Fruit fly (Drosophila melanogaster) whole organism: ENCODE data around the gene Hydr2.

ENCODE experiments used
- CG8478 ChIP-seq: fragments of >200 bp; optimal IDR thresholded peaks from 2 replicates; lab custom pipeline; 2018; ENCODE audit warnings: inconsistent platforms
- Dll ChIP-seq: fragments of >200 bp; optimal IDR thresholded peaks from 2 replicates; lab custom pipeline; 2017
- EcR ChIP-seq, 2 experiments: fragments of >200 bp; optimal IDR thresholded peaks; 2 replicates each; lab custom pipeline; 2017; ENCODE audit warnings: missing biosample characterization in 2 of 2, missing genetic modification characterization in 2 of 2, missing genetic modification reagents in 2 of 2
- pan ChIP-seq: fragments of >200 bp; optimal IDR thresholded peaks from 2 replicates; lab custom pipeline; 2017
- psq ChIP-seq: fragments of >200 bp; optimal IDR thresholded peaks from 2 replicates; lab custom pipeline; 2017
- usp ChIP-seq: fragments of >200 bp; optimal IDR thresholded peaks from 2 replicates; lab custom pipeline; 2017; ENCODE audit warnings: missing biosample characterization, missing genetic modification characterization, mixed read lengths

The Hydr2 gene

DNA sequence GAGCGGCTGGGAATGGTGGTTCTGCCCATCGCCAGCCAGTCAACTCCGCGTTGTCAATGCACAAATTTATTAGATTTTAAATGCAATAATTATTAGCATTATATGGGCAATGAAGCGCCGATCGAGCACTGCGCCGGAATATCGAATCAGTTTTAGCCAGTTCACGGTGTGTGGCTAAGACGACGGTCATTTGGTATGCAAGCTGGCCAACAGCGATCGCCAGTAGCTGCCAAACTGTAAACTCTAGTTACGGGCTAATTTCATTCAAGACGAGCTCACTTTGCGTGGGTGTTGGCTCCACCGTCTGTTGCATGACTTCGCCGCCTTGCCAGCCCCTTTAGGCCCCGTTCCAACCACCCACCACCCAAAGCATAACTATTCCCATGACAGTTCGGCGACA, 7.6 kb upstream of the Hydr2 start:
- no peak for TF ChIP-seq usp
- no peak for TF ChIP-seq Dll (lab: Kevin White, UChicago)
- TF ChIP-seq CG8478 (lab: Kevin White, UChicago): no peak
- no peak for TF ChIP-seq pan
- TF ChIP-seq EcR (GFP tag; optimal IDR thresholded peaks at IDR 0.05; lab: Kevin White, UChicago): no peak
- TF ChIP-seq psq (lab: Kevin White, UChicago): no peak

DNA sequence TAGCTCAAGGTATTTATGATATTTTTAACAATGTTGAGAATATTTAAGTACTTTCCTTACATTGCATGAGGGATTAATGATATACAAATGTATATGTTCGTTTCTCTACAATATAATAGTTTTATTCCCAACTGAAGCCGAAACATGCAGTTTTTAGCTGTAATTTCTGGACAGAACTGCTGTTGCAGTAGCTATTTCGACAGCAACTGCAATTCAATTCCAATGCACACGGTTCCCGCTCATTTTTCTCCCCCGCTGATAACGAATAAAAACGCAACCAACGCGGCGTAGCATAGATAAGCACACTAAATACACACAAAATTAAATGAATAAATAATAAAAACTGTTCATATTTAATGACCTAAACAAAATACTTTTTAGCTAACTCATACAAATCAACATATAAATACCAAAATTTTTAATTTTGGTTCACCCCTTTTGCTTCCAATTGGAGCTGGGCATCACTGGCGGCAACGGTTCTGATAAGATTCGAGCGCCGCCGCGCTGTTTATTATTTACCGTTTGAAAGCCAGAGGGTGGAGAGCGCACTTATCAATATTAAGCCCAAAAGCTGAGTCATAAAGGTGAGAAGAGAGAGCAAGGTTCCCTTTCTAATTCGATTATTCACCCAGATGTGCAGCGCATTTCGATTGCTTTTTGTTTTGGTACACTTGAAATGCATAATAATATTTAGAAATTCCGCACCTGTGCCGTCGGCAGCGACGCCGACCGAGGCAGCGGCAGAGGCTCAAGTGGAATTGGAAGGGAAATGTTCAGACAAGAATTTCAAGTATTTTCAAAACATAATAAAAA, 5.0 kb upstream of the Hydr2 start:
- TF ChIP-seq usp: no peak
- TF ChIP-seq Dll (lab: Kevin White, UChicago): no peak
- no peak for TF ChIP-seq EcR (GFP tag; optimal IDR thresholded peaks at IDR 0.05; lab: Kevin White, UChicago)
- no peak for TF ChIP-seq pan
- TF ChIP-seq CG8478 (lab: Kevin White, UChicago): no peak
- TF ChIP-seq psq (lab: Kevin White, UChicago): no peak

DNA sequence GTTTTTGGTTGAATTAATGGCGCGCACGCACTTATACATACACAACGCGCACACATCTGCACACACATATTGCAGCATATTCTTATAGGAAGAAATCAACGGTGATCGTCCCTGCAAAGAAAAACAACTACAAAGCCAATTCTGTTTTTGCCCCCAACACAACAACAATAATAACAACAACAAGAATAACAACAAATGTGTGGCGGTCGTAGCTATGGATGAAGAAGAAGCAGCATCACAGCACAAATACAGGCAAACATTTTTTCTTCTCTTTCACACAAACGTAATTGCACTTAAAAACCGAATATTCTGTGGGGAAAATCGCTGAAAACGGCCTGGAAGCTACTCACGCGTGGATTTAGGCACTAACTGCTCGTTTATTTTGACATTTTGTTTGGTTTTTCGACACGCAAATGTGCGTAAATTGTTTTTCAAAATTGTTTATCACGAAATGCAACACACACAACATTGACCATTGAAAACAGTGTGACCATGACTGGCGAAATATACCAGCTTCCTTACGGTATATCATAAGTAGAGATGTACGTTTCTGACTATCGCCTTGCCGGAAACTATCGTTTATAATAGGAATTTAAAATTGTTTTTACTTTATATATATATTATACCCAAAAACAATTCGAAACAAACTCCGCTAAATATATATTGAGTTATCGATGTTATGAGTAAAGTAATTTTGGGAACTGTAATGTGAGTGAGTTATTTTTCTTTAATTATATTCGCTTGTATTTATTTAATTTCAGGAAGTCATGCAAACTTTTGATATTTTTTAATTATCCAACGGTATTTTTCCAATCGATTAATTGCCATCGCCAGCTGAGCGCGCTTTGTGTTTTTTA, 4.1 kb upstream of the Hydr2 start, which contains the start of the genes Mad and gkt:
Mad (minus strand) TSS at position 500 of the 857 bp plus-strand sequence.
gkt (plus strand) TSS at position 807 of the 857 bp plus-strand sequence.
- TF ChIP-seq psq (lab: Kevin White, UChicago): no peak
- no peak for TF ChIP-seq CG8478 (lab: Kevin White, UChicago)
- TF ChIP-seq usp: no peak
- TF ChIP-seq pan: no peak
- TF ChIP-seq EcR (GFP tag; optimal IDR thresholded peaks at IDR 0.05; lab: Kevin White, UChicago): no peak
- no peak for TF ChIP-seq Dll (lab: Kevin White, UChicago)

DNA sequence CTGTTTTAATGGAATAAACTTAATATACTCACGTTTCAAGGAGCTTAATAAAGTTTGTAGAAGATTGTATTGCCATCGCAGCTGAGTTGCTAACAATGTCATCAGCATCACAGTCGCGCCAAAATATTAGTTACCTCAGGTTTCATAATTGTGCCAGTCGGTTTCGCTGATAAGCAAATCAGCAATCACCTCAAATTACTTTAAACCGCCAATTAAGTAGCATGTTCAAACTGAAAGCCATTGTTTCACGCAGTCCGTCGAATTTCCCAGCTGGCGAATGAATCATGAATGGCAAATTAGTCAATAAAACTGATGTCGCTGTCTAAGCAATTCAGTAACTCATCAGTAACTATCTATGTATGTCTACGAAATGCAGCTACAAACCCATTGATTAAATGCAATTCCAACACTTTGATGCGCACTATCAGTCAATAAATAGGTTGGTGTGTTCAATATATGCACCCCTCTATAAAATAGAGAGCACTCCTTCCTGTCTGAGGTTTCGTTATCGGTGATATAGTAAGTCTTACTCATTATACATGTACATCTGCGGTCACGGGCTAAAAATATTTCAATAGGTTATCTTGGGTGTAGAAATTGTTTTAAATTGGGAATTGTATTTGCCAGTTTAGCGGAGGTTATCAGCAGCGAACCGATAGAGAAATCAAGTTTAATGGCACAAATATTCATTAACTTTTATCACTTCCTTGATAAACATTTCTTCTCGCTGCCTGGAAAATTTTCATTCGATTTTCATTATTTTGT, 994 bp downstream of the Hydr2 start:
- TF ChIP-seq pan (no peak), CG8478 (lab: Kevin White, UChicago) (no peak), Dll (lab: Kevin White, UChicago) (no peak), EcR (GFP tag; optimal IDR thresholded peaks at IDR 0.05; lab: Kevin White, UChicago) (no peak), psq (lab: Kevin White, UChicago) (no peak), usp (no peak)

DNA sequence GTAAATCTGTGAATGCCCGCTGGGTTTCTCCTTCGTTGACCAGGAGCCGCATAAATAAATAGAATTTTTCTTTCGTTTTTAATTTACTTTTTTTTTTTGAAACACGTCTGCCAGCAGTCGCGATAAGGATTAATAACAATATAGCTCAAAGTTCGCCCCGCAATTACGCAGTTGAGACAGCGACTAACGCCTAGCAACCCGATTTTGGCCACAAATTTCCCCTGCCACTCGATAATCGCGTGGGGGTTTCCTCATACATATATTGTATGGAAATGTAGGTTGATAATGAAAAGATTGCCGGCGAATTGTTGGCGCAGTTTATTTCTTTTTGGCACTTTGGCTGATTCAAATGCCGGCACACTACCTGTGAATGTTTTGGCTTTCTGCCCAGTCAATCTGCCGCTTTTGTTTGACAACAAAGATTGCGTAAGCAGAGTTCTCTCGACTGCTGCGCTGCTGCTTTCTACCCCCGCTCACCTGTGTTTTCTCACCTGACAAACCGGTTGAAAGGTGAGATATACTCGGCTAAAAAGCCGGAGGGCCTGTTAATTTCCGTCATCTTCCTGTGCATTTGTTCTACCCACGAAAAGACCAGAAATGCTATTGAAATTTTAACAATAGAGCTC, 1.7 kb downstream of the Hydr2 start:
- no peak for TF ChIP-seq EcR (GFP tag; optimal IDR thresholded peaks at IDR 0.05; lab: Kevin White, UChicago)

DNA sequence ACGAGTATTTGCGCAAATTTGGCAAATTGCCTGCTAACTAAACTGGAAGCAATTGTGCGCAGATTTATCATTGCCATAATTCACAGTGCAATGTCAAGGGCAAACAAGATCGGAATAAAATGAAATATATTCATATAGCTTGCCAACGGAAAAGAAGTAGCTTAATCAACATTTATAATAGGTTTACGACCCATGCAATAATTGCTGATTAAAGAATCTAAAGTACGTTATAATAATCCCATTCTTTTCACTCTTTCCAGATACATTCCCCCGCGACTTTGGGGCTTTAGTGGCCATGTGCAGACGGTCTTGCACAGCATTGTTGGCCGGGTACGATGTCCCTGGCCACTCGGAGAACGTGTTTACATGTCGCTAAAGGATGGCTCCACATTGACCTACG, 3.3 kb downstream of the Hydr2 start:
- TF ChIP-seq CG8478 (lab: Kevin White, UChicago): no peak
- no peak for TF ChIP-seq pan
- TF ChIP-seq Dll (lab: Kevin White, UChicago): no peak
- TF ChIP-seq EcR (GFP tag; optimal IDR thresholded peaks at IDR 0.05; lab: Kevin White, UChicago): no peak
- TF ChIP-seq usp: no peak
- no peak for TF ChIP-seq psq (lab: Kevin White, UChicago)

DNA sequence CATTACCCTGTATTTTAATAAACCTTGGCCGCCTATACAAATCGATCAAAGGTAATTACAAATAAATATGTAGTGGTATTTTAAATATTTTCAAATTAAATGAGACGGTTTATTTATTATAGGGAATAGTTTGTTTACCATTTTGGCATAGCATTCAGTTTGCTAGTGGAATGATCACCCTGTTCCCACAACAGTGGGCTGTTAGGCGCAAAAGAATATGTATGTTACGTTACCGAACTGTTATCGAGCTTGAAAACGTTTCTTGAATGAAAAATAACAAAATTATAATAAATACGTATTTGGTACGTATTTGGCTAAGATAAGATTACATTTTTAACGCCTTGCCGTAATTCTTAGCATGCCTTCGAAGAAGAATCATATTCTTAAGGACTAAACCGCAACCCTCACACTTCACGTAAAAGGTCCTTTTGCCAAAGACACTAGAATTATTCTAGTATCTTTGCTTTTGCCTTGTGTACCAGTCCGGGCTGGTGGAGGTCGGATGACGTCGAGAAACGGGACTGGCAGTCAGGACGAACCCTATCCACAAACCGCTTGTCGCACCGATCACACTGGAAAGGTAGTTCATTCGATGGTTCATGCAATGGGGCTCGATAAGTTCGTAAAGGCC, 7.6 kb downstream of the Hydr2 start, which contains the start of gene CG44002:
CG44002 (minus strand) TSS at position 144 of the 631 bp plus-strand sequence.
- TF ChIP-seq Dll (lab: Kevin White, UChicago) (no peak), CG8478 (lab: Kevin White, UChicago) (no peak), usp (no peak), EcR (GFP tag; optimal IDR thresholded peaks at IDR 0.05; lab: Kevin White, UChicago) (no peak), pan (no peak), psq (lab: Kevin White, UChicago) (no peak)

DNA sequence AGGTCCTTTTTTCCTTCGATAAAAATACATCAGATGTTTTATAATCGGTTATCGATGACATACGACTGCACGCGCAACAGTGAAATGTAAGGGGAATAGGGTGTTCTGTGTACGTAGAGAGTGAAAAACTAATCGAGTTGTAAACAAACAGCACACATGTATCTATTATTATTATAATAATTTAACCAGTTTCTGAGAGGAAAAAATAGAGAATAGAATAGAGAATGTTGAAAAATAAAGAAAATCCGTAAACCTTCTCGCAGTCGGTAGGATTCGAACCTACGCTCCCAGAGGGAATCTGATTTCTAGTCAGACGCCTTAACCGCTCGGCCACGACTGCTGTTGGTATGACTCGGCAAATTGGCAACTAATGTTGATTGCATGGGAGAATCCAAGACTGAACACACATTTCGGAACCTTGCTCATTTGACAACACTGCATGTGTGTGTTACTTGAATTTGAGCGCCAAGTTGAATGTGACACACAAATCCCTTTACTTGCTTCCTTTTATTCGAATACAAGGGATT, 9.4 kb downstream of the Hydr2 start:
- TF ChIP-seq pan (no peak), usp (no peak), EcR (GFP tag; optimal IDR thresholded peaks at IDR 0.05; lab: Kevin White, UChicago) (no peak), Dll (lab: Kevin White, UChicago) (no peak), psq (lab: Kevin White, UChicago) (no peak), CG8478 (lab: Kevin White, UChicago) (no peak)

DNA sequence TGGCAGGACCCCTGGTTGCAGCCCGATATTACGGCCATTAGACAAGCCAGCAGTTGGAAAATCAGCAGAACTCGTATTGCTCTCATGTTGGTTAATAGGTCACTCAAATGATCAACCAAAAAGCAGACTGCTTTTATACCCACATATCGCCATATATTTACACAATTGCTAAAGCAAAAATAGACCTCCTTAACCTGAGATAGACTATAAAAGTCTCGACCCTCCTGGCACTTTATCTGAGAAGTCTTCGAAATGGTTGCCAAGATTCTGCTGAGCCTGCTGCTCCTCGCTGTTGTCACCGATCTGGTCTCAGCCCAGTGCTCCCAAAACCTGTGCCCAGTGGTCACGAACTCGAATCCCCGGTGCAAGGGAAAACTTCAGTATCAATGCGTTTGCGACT, 10.3 kb downstream of the Hydr2 start, which contains the start of the genes CG31698 and CG15404:
CG31698 (minus strand) TSS at position 101 of the 400 bp plus-strand sequence.
CG15404 (plus strand) TSS at position 233 of the 400 bp plus-strand sequence.
- TF ChIP-seq EcR (GFP tag; optimal IDR thresholded peaks at IDR 0.05; lab: Kevin White, UChicago) (no peak), Dll (lab: Kevin White, UChicago) (no peak), psq (lab: Kevin White, UChicago) (no peak), CG8478 (lab: Kevin White, UChicago) (no peak), usp (no peak), pan (no peak)

DNA sequence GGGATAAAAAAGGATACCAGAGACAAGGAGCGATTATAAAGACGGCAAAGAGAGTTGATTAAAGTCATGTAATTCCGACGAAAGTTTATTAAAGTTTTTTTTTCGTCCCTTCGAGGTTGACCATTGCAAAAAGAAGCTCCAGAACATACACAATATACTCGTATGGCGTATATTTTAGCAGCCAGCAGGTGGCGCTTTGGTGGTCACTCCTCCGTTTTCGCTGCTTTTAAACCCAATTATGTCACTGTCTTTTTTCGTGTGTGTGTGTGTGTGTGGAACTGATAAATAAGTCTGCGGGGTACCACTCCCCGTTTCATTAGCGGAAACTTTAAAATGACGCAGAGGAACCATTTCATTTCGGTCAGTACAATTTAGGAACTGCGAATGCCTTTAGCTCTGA, 16.2 kb downstream of the Hydr2 start:
- TF ChIP-seq EcR (GFP tag; optimal IDR thresholded peaks at IDR 0.05; lab: Kevin White, UChicago) (no peak), pan (no peak), Dll (lab: Kevin White, UChicago) (no peak), usp (no peak), CG8478 (lab: Kevin White, UChicago) (no peak)
